Worm (Caenorhabditis elegans) whole organism, L4 larva: ENCODE results near the gene F58A6.2.

Source experiments
- ama-1 ChIP-seq: fragments of 150-350 bp; optimal IDR thresholded peaks from 2 replicates; lab custom pipeline; 2014; ENCODE audit warnings: inconsistent platforms, mixed read lengths
- lin-39 ChIP-seq: fragments of 150-350 bp; optimal IDR thresholded peaks from 2 replicates; lab custom pipeline; 2014; ENCODE audit warnings: missing biosample characterization, missing genetic modification reagents, missing genetic modification characterization
- mep-1 ChIP-seq: fragments of 150-350 bp; sonication (generic microtip); optimal IDR thresholded peaks from 3 replicates; lab custom pipeline; 2014; ENCODE audit warnings: missing biosample characterization, missing genetic modification characterization
- mes-2 ChIP-seq: sonication (generic microtip); optimal IDR thresholded peaks from 2 replicates; lab custom pipeline; 2016; ENCODE audit warnings: missing genotype, mild to moderate bottlenecking, missing genetic modification characterization, missing compliant biosample characterization; ENCODE audit not compliant: poor library complexity, severe bottlenecking
- nhr-10 ChIP-seq: fragments of 150-350 bp; optimal IDR thresholded peaks from 2 replicates; lab custom pipeline; 2014; ENCODE audit warnings: missing biosample characterization, missing genetic modification characterization
- nhr-237 ChIP-seq: sonication (generic microtip); optimal IDR thresholded peaks from 2 replicates; lab custom pipeline; 2017; ENCODE audit warnings: missing biosample characterization, missing genetic modification characterization
- nhr-25 ChIP-seq: sonication (generic microtip); optimal IDR thresholded peaks from 2 replicates; lab custom pipeline; 2017; ENCODE audit warnings: missing genetic modification characterization, mild to moderate bottlenecking, missing compliant biosample characterization, antibody characterized with exemption, moderate library complexity, borderline replicate concordance; ENCODE audit not compliant: insufficient read depth
- zfp-3 ChIP-seq: fragments of 200-800 bp; sonication (Bioruptor generic); conservative IDR thresholded peaks from 2 replicates; pipeline ENCODE4 v1.3.6; 2022; ENCODE audit warnings: missing genetic modification reagents, missing genetic modification characterization, missing compliant biosample characterization

ce11 chrII:5142619-5143018 lies 6.1 kb downstream of the F58A6.2 start, which contains the start of gene F58A6.1:
- TF ChIP-seq nhr-25 (tag; lab: Kevin White, UChicago) (no peak), lin-39 (tag; lab: Kevin White, UChicago) (no peak), mes-2 (tag; lab: Kevin White, UChicago) (no peak), zfp-3 (GFP tag; lab: Robert Waterston, UW) (no peak), nhr-10 (tag; lab: Kevin White, UChicago) (no peak), nhr-237 (no peak), mep-1 (tag; lab: Kevin White, UChicago) (no peak), ama-1 (lab: Kevin White, UChicago) (no peak)
